Worm (Caenorhabditis elegans) whole organism, L2 larva: ENCODE results near the gene F36H12.10.
"Not testable (repeated sequence)": the region's sequence is repeated elsewhere in the genome, so short reads cannot be mapped to it uniquely, and the experiment has no call there.

Experiments used
- aly-2 ChIP-seq: fragments of 150-350 bp; optimal IDR thresholded peaks from 2 replicates; lab custom pipeline; 2014; ENCODE audit warnings: missing biosample characterization, missing genetic modification characterization
- ama-1 ChIP-seq: fragments of 150-350 bp; optimal IDR thresholded peaks from 2 replicates; lab custom pipeline; 2018; ENCODE audit warnings: inconsistent platforms
- dmd-4 ChIP-seq: sonication (generic microtip); optimal IDR thresholded peaks from 2 replicates; lab custom pipeline; 2017; ENCODE audit warnings: missing biosample characterization, missing genetic modification characterization
- egl-27 ChIP-seq: sonication (generic microtip); optimal IDR thresholded peaks from 3 replicates; lab custom pipeline; 2017; ENCODE audit warnings: missing biosample characterization, missing genetic modification reagents, missing genetic modification characterization
- gmeb-1 ChIP-seq: fragments of 150-350 bp; optimal IDR thresholded peaks from 2 replicates; lab custom pipeline; 2014; ENCODE audit warnings: missing biosample characterization, missing genetic modification characterization
- lin-13 ChIP-seq: fragments of 150-350 bp; optimal IDR thresholded peaks from 2 replicates; lab custom pipeline; 2014; ENCODE audit warnings: missing biosample characterization, missing genetic modification reagents, missing genetic modification characterization
- lin-39 ChIP-seq: fragments of 150-350 bp; optimal IDR thresholded peaks from 2 replicates; lab custom pipeline; 2014; ENCODE audit warnings: missing biosample characterization, missing genetic modification reagents, missing genetic modification characterization
- nhr-12 ChIP-seq: fragments of 150-350 bp; optimal IDR thresholded peaks from 2 replicates; lab custom pipeline; 2014; ENCODE audit warnings: missing biosample characterization, missing genetic modification characterization
- nhr-6 ChIP-seq: fragments of 150-350 bp; optimal IDR thresholded peaks from 2 replicates; lab custom pipeline; 2014; ENCODE audit warnings: missing biosample characterization, missing genetic modification characterization
- snpc-4 ChIP-seq: fragments of 150-350 bp; optimal IDR thresholded peaks from 2 replicates; lab custom pipeline; 2014; ENCODE audit warnings: missing biosample characterization, missing genetic modification characterization
- unc-62 ChIP-seq: fragments of 150-350 bp; optimal IDR thresholded peaks from 2 replicates; lab custom pipeline; 2014; ENCODE audit warnings: missing biosample characterization, missing genetic modification reagents, missing genetic modification characterization
- ztf-11 ChIP-seq: sonication (generic microtip); optimal IDR thresholded peaks from 2 replicates; lab custom pipeline; 2017; ENCODE audit warnings: missing biosample characterization, missing genetic modification characterization
- ztf-4 ChIP-seq: fragments of 150-350 bp; optimal IDR thresholded peaks from 2 replicates; lab custom pipeline; 2014; ENCODE audit warnings: missing biosample characterization, missing genetic modification characterization

DNA sequence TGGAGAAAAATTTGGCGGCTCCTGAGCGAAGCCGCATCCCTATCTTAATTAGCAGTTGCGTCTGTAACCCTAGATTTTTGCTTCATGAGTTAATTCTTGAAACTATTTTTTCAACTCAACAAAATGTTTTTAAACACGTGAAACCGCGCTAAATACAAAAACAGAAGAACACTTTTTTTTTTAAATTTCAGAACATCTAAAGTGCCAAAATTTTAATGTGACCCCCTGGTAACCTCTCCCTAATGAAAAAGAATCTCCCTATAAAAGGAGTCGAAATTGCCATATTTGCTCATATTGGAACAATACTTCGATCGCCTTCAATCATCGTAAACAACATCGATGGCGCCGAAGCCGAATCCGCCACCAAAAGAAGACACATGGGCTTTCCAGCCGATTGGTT, 28.0 kb downstream of the F36H12.10 start, which contains the start of gene nsph-4.1:
- not testable (repeated sequence) for TF ChIP-seq egl-27 (tag; lab: Kevin White, UChicago); lin-39 (tag; lab: Kevin White, UChicago); nhr-12 (tag; lab: Kevin White, UChicago); ztf-4 (tag; lab: Kevin White, UChicago); dmd-4; ama-1 (lab: Kevin White, UChicago); snpc-4 (tag; lab: Kevin White, UChicago); unc-62 (GFP tag; lab: Kevin White, UChicago); ztf-11; lin-13 (GFP tag; lab: Kevin White, UChicago); aly-2 (tag; lab: Kevin White, UChicago); nhr-6 (tag; lab: Kevin White, UChicago); gmeb-1 (tag; lab: Kevin White, UChicago)
